Worm (Caenorhabditis elegans) whole organism, L3 larva: Measurements from ENCODE around the gene C47D12.4.

Experiments used
- R02D3.7 ChIP-seq: fragments of 150-350 bp; optimal IDR thresholded peaks from 2 replicates; lab custom pipeline; 2014; ENCODE audit warnings: missing biosample characterization, missing genetic modification characterization
- ZK546.5 ChIP-seq: sonication (generic microtip); optimal IDR thresholded peaks from 2 replicates; lab custom pipeline; 2017; ENCODE audit warnings: missing biosample characterization, missing genetic modification characterization
- aly-2 ChIP-seq: fragments of 150-350 bp; optimal IDR thresholded peaks from 2 replicates; lab custom pipeline; 2014; ENCODE audit warnings: missing biosample characterization, missing genetic modification characterization
- ama-1 ChIP-seq: fragments of 150-350 bp; optimal IDR thresholded peaks from 2 replicates; lab custom pipeline; 2018
- ceh-16 ChIP-seq: sonication (generic microtip); optimal IDR thresholded peaks from 2 replicates; lab custom pipeline; 2017; ENCODE audit warnings: missing biosample characterization, missing genetic modification characterization
- ceh-28 ChIP-seq: fragments of 150-350 bp; optimal IDR thresholded peaks from 2 replicates; lab custom pipeline; 2014; ENCODE audit warnings: missing biosample characterization, missing genetic modification reagents, missing genetic modification characterization
- ceh-82 ChIP-seq: fragments of 150-350 bp; optimal IDR thresholded peaks from 2 replicates; lab custom pipeline; 2014; ENCODE audit warnings: missing biosample characterization, missing genetic modification characterization
- ceh-9 ChIP-seq: sonication (generic microtip); optimal IDR thresholded peaks from 2 replicates; lab custom pipeline; 2018; ENCODE audit warnings: missing biosample characterization, missing genetic modification characterization
- daf-12 ChIP-seq: fragments of 150-350 bp; optimal IDR thresholded peaks from 2 replicates; lab custom pipeline; 2014; ENCODE audit warnings: missing biosample characterization, missing genetic modification reagents, missing genetic modification characterization
- egl-27 ChIP-seq: sonication (generic microtip); optimal IDR thresholded peaks from 4 replicates; lab custom pipeline; 2017; ENCODE audit warnings: missing biosample characterization, missing genetic modification reagents, missing genetic modification characterization
- egl-5 ChIP-seq: fragments of 150-350 bp; optimal IDR thresholded peaks from 2 replicates; lab custom pipeline; 2017; ENCODE audit warnings: missing biosample characterization, missing genetic modification reagents, missing genetic modification characterization, inconsistent platforms
- elt-1 ChIP-seq: fragments of 150-350 bp; optimal IDR thresholded peaks from 2 replicates; lab custom pipeline; 2014; ENCODE audit warnings: missing biosample characterization, missing genetic modification characterization
- elt-2 ChIP-seq: sonication (generic microtip); optimal IDR thresholded peaks from 2 replicates; lab custom pipeline; 2016; ENCODE audit warnings: missing genetic modification reagents, mild to moderate bottlenecking, missing genetic modification characterization, missing compliant biosample characterization
- elt-3 ChIP-seq, 3 experiments: fragments of 150-350 bp in 1 of 3; sonication (generic microtip) in 2 of 3; optimal IDR thresholded peaks; 2 replicates in 2 of 3; 4 replicates in 1 of 3; lab custom pipeline; 2014 to 2017; ENCODE audit warnings: missing biosample characterization in 3 of 3, missing genetic modification characterization in 3 of 3
- eor-1 ChIP-seq, 2 experiments: fragments of 150-350 bp; optimal IDR thresholded peaks; 2 replicates each; lab custom pipeline; 2014 to 2018; ENCODE audit warnings: missing biosample characterization in 2 of 2, missing genetic modification characterization in 2 of 2
- fkh-10 ChIP-seq: sonication (generic microtip); optimal IDR thresholded peaks from 2 replicates; lab custom pipeline; 2017; ENCODE audit warnings: missing biosample characterization, missing genetic modification reagents, missing genetic modification characterization
- fkh-2 ChIP-seq: fragments of 150-350 bp; optimal IDR thresholded peaks from 2 replicates; lab custom pipeline; 2014; ENCODE audit warnings: missing biosample characterization, missing genetic modification reagents, missing genetic modification characterization
- fos-1 ChIP-seq: fragments of 150-350 bp; optimal IDR thresholded peaks from 2 replicates; lab custom pipeline; 2014; ENCODE audit warnings: missing biosample characterization, missing genetic modification characterization
- hmg-11 ChIP-seq: sonication (generic microtip); optimal IDR thresholded peaks from 2 replicates; lab custom pipeline; 2016; ENCODE audit warnings: missing genetic modification characterization, missing compliant biosample characterization
- jun-1 ChIP-seq: fragments of 150-350 bp; optimal IDR thresholded peaks from 2 replicates; lab custom pipeline; 2014; ENCODE audit warnings: missing biosample characterization, missing genetic modification reagents, missing genetic modification characterization
- lin-15B ChIP-seq: fragments of 150-350 bp; optimal IDR thresholded peaks from 2 replicates; lab custom pipeline; 2014; ENCODE audit warnings: missing biosample characterization, missing genetic modification characterization
- lin-39 ChIP-seq: fragments of 150-350 bp; optimal IDR thresholded peaks from 2 replicates; lab custom pipeline; 2018; ENCODE audit warnings: missing biosample characterization, missing genetic modification reagents, missing genetic modification characterization
- lsy-12 ChIP-seq: sonication (generic microtip); optimal IDR thresholded peaks from 2 replicates; lab custom pipeline; 2016; ENCODE audit warnings: mild to moderate bottlenecking, missing genetic modification characterization, missing compliant biosample characterization
- mdl-1 ChIP-seq: fragments of 150-350 bp; optimal IDR thresholded peaks from 2 replicates; lab custom pipeline; 2014; ENCODE audit warnings: missing biosample characterization, missing genetic modification characterization
- mml-1 ChIP-seq: fragments of 150-350 bp; sonication (generic microtip); optimal IDR thresholded peaks from 3 replicates; lab custom pipeline; 2014; ENCODE audit warnings: missing biosample characterization, missing genetic modification characterization
- nfya-1 ChIP-seq: sonication (generic microtip); optimal IDR thresholded peaks from 2 replicates; lab custom pipeline; 2017; ENCODE audit warnings: missing genetic modification characterization, mild to moderate bottlenecking, missing compliant biosample characterization, antibody characterized with exemption, moderate library complexity; ENCODE audit not compliant: insufficient read depth
- nhr-11 ChIP-seq: fragments of 150-350 bp; optimal IDR thresholded peaks from 2 replicates; lab custom pipeline; 2014; ENCODE audit warnings: missing biosample characterization, missing genetic modification characterization
- nhr-12 ChIP-seq: fragments of 150-350 bp; optimal IDR thresholded peaks from 2 replicates; lab custom pipeline; 2014; ENCODE audit warnings: missing biosample characterization, missing genetic modification characterization
- nhr-23 ChIP-seq: fragments of 150-350 bp; optimal IDR thresholded peaks from 2 replicates; lab custom pipeline; 2014; ENCODE audit warnings: missing biosample characterization, missing genetic modification reagents, missing genetic modification characterization
- nhr-237 ChIP-seq: fragments of 150-350 bp; optimal IDR thresholded peaks from 2 replicates; lab custom pipeline; 2014; ENCODE audit warnings: missing biosample characterization, missing genetic modification characterization
- nhr-25 ChIP-seq: sonication (generic microtip); optimal IDR thresholded peaks from 2 replicates; lab custom pipeline; 2017; ENCODE audit warnings: missing biosample characterization, missing genetic modification characterization
- nhr-28 ChIP-seq: fragments of 150-350 bp; optimal IDR thresholded peaks from 2 replicates; lab custom pipeline; 2014; ENCODE audit warnings: missing biosample characterization, missing genetic modification characterization
- nhr-43 ChIP-seq: sonication (generic microtip); optimal IDR thresholded peaks from 2 replicates; lab custom pipeline; 2016; ENCODE audit warnings: mild to moderate bottlenecking, missing genetic modification characterization, missing compliant biosample characterization; ENCODE audit not compliant: poor library complexity, severe bottlenecking
- nhr-67 ChIP-seq: fragments of 150-350 bp; optimal IDR thresholded peaks from 2 replicates; lab custom pipeline; 2014; ENCODE audit warnings: missing biosample characterization, missing genetic modification characterization
- nhr-76 ChIP-seq: fragments of 150-350 bp; sonication (generic microtip); optimal IDR thresholded peaks from 5 replicates; lab custom pipeline; 2014; ENCODE audit warnings: missing biosample characterization, missing genetic modification characterization
- nhr-77 ChIP-seq: fragments of 150-350 bp; optimal IDR thresholded peaks from 2 replicates; lab custom pipeline; 2014; ENCODE audit warnings: missing biosample characterization, missing genetic modification characterization
- pha-4 ChIP-seq: fragments of 150-350 bp; optimal IDR thresholded peaks from 2 replicates; lab custom pipeline; 2014; ENCODE audit warnings: missing biosample characterization, missing genetic modification reagents, missing genetic modification characterization
- pqm-1 ChIP-seq: fragments of 150-350 bp; optimal IDR thresholded peaks from 2 replicates; lab custom pipeline; 2017; ENCODE audit warnings: missing biosample characterization, missing genetic modification characterization, inconsistent platforms
- sea-2 ChIP-seq: fragments of 150-350 bp; sonication (generic microtip); optimal IDR thresholded peaks from 4 replicates; lab custom pipeline; 2014; ENCODE audit warnings: missing biosample characterization, missing genetic modification reagents, missing genetic modification characterization
- skn-1 ChIP-seq: fragments of 150-350 bp; optimal IDR thresholded peaks from 2 replicates; lab custom pipeline; 2014; ENCODE audit warnings: missing biosample characterization, missing genetic modification characterization
- snpc-4 ChIP-seq: fragments of 150-350 bp; optimal IDR thresholded peaks from 2 replicates; lab custom pipeline; 2014; ENCODE audit warnings: missing biosample characterization, missing genetic modification characterization
- tbx-2 ChIP-seq: sonication (generic microtip); optimal IDR thresholded peaks from 2 replicates; lab custom pipeline; 2016; ENCODE audit warnings: mild to moderate bottlenecking, missing genetic modification characterization, missing compliant biosample characterization
- unc-39 ChIP-seq: sonication (generic microtip); optimal IDR thresholded peaks from 4 replicates; lab custom pipeline; 2017; ENCODE audit warnings: missing biosample characterization, missing genetic modification characterization
- unc-62 ChIP-seq: fragments of 150-350 bp; sonication (generic microtip); optimal IDR thresholded peaks from 4 replicates; lab custom pipeline; 2014; ENCODE audit warnings: missing biosample characterization, missing genetic modification reagents, missing genetic modification characterization
- zag-1 ChIP-seq: fragments of 150-350 bp; optimal IDR thresholded peaks from 2 replicates; lab custom pipeline; 2014; ENCODE audit warnings: missing biosample characterization, missing genetic modification characterization
- ztf-11 ChIP-seq: fragments of 150-350 bp; optimal IDR thresholded peaks from 2 replicates; lab custom pipeline; 2014; ENCODE audit warnings: missing biosample characterization, missing genetic modification characterization
- ztf-4 ChIP-seq: fragments of 150-350 bp; optimal IDR thresholded peaks from 2 replicates; lab custom pipeline; 2014; ENCODE audit warnings: missing biosample characterization, missing genetic modification characterization

Gene C47D12.4

DNA sequence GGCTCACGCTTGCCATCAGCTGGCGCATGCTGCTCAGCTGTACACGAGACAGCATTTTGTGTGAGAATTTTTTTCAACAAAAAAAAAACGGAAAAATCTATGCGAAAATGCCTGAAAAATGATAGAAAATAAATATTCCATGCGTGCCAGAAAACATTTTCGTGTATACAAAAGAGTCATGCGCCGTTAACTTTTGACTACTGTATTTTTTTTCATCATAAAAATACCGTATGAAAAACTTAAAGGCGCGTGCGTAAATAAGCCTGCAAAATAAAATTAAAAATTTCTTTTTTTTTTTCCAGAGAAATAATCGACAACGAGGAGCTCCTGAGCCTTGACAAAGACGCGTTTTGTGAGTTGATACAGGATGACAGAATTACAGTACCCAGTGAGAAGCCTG is 8.4 kb downstream of the C47D12.4 start:
- no peak for TF ChIP-seq lin-39 (tag; lab: Kevin White, UChicago)
- no peak for TF ChIP-seq jun-1 (tag; lab: Kevin White, UChicago)
- TF ChIP-seq ceh-16 (tag; lab: Kevin White, UChicago): no peak
- TF ChIP-seq sea-2: no peak
- no peak for TF ChIP-seq egl-27 (tag; lab: Kevin White, UChicago)
- no peak for TF ChIP-seq elt-1 (tag; lab: Kevin White, UChicago)
- no peak for TF ChIP-seq unc-39 (tag; lab: Kevin White, UChicago)
- TF ChIP-seq nhr-67 (tag; lab: Kevin White, UChicago): no peak
- no peak for TF ChIP-seq ama-1 (lab: Kevin White, UChicago)
- no peak for TF ChIP-seq unc-62 (GFP tag; lab: Kevin White, UChicago)
- TF ChIP-seq daf-12 (tag; lab: Kevin White, UChicago): no peak
- TF ChIP-seq ceh-28: no peak
- no peak for TF ChIP-seq snpc-4 (tag; lab: Kevin White, UChicago)
- TF ChIP-seq ceh-9 (tag; lab: Kevin White, UChicago): no peak

DNA sequence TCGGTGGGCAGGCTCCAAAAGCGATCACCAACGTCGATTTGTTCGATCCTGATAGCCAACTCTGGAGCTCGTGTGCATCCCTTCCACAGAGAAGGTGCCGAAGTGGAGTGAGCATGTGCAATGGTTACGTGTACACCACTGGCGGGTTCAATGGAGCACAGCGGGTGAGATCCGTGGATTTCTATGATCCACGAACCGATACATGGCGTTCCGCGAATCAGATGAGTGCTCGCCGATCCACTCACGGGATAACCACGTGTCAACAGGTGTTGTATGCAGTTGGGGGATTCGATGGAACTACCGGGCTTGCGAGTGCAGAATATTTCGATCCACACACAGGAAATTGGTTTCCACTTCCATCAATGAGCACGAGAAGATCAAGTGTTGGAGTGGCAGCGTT is 9.3 kb downstream of the C47D12.4 start:
- TF ChIP-seq ZK546.5 (tag; lab: Kevin White, UChicago): no peak
- TF ChIP-seq, all 47 proteins: peak for 0

DNA sequence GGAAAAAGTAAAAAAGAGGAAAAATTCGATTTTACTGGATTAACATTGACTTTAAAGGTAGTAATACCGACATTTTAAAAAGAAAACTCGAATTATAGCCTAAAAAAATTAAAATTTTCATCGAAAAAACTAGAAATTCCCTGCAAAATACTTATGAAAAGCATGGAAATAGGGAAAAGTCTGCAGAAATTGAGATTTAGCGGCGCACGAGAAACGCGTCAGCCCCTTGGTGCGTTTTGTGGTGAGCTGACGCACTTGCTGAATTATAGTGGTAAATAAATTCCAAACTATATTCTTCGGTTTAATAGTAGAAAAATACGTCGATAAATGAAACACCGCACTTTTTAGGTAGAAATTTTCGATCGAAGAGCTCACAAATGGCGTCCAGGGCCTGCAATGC is 12.9 kb downstream of the C47D12.4 start:
- TF ChIP-seq unc-62 (GFP tag; lab: Kevin White, UChicago): no peak
- TF ChIP-seq aly-2 (tag; lab: Kevin White, UChicago): no peak
- TF ChIP-seq zag-1 (tag; lab: Kevin White, UChicago): no peak
- TF ChIP-seq lin-15B: peak; percentile 31
- no peak for TF ChIP-seq nhr-28 (tag; lab: Kevin White, UChicago)
- TF ChIP-seq ztf-4: no peak
- no peak for TF ChIP-seq ceh-16 (tag; lab: Kevin White, UChicago)
- no peak for TF ChIP-seq pqm-1
- TF ChIP-seq nhr-77 (tag; lab: Kevin White, UChicago): no peak
- no peak for TF ChIP-seq daf-12 (tag; lab: Kevin White, UChicago)
- no peak for TF ChIP-seq skn-1 (tag; lab: Kevin White, UChicago)
- TF ChIP-seq lsy-12: no peak
- TF ChIP-seq ceh-82 (tag; lab: Kevin White, UChicago): no peak
- TF ChIP-seq egl-5 (tag; lab: Kevin White, UChicago): no peak
- TF ChIP-seq ceh-28: no peak
- TF ChIP-seq sea-2: no peak
- no peak for TF ChIP-seq eor-1 (tag; optimal IDR thresholded peaks at IDR 0.05; lab: Kevin White, UChicago)
- no peak for TF ChIP-seq ceh-9 (tag; lab: Kevin White, UChicago)
- no peak for TF ChIP-seq egl-27 (tag; lab: Kevin White, UChicago)
- no peak for TF ChIP-seq nhr-237 (tag; lab: Kevin White, UChicago)
- TF ChIP-seq nhr-67 (tag; lab: Kevin White, UChicago): no peak
- TF ChIP-seq snpc-4 (tag; lab: Kevin White, UChicago): peak; percentile 56
- no peak for TF ChIP-seq fos-1
- TF ChIP-seq jun-1 (tag; lab: Kevin White, UChicago): no peak
- no peak for TF ChIP-seq mdl-1 (tag; lab: Kevin White, UChicago)
- peak; percentile 57 for TF ChIP-seq hmg-11 (tag; lab: Kevin White, UChicago)
- no peak for TF ChIP-seq ztf-11 (tag; lab: Kevin White, UChicago)
- no peak for TF ChIP-seq ama-1 (lab: Kevin White, UChicago)
- no peak for TF ChIP-seq unc-39 (tag; lab: Kevin White, UChicago)
- TF ChIP-seq elt-1 (tag; lab: Kevin White, UChicago): no peak
- no peak for TF ChIP-seq nhr-12 (tag; lab: Kevin White, UChicago)
- no peak for TF ChIP-seq nhr-76 (tag; lab: Kevin White, UChicago)
- no peak for TF ChIP-seq fkh-2
- peak; percentile 7 for TF ChIP-seq elt-2 (tag; lab: Kevin White, UChicago)
- peak; percentile 45 for TF ChIP-seq nfya-1 (tag; lab: Kevin White, UChicago)
- TF ChIP-seq lin-39 (tag; lab: Kevin White, UChicago): peak; percentile 40
- TF ChIP-seq nhr-23 (tag; lab: Kevin White, UChicago): peak; percentile 47
- TF ChIP-seq mml-1 (tag; lab: Kevin White, UChicago): no peak
- TF ChIP-seq fkh-10 (GFP tag; lab: Kevin White, UChicago): no peak
- no peak for TF ChIP-seq nhr-11 (tag; lab: Kevin White, UChicago)
- no peak for TF ChIP-seq tbx-2
- TF ChIP-seq pha-4 (tag; lab: Kevin White, UChicago): peak; percentile 59
- no peak for TF ChIP-seq nhr-43 (tag; lab: Kevin White, UChicago)
- TF ChIP-seq elt-3 (tag; optimal IDR thresholded peaks at IDR 0.05; lab: Kevin White, UChicago): no peak
- TF ChIP-seq ZK546.5 (tag; lab: Kevin White, UChicago): no peak
- no peak for TF ChIP-seq R02D3.7 (tag; lab: Kevin White, UChicago)
- no peak for TF ChIP-seq nhr-25 (tag; lab: Kevin White, UChicago)
